Fruit fly (Drosophila melanogaster) whole organism, embryonic: ENCODE measurements around the gene CG15403.
A peak's percentile ranks its signal among the peaks of the same experiment; 100 is the strongest.

ENCODE experiments used
- Bdp1 ChIP-seq: fragments of 200-800 bp; sonication (Bioruptor generic); optimal IDR thresholded peaks from 3 replicates; lab custom pipeline; 2016; ENCODE audit warnings: missing biosample characterization, missing genetic modification characterization
- CG10431 ChIP-seq: fragments of 200-800 bp; sonication (Bioruptor generic); optimal IDR thresholded peaks from 3 replicates; lab custom pipeline; 2018; ENCODE audit warnings: missing biosample characterization, mild to moderate bottlenecking, missing genetic modification characterization
- CG10959 ChIP-seq: fragments of 200-800 bp; sonication (Bioruptor generic); IDR thresholded peaks from 2 replicates; pipeline ENCODE4 v1.3.6; 2022; ENCODE audit warnings: missing biosample characterization, missing genetic modification characterization
- CG11247 ChIP-seq: fragments of 200-800 bp; sonication (Bioruptor generic); IDR thresholded peaks from 2 replicates; pipeline ENCODE4 v1.3.6; 2022; ENCODE audit warnings: missing biosample characterization, missing genetic modification characterization
- CG11456 ChIP-seq: fragments of 200-800 bp; sonication (Bioruptor generic); IDR thresholded peaks from 3 replicates; pipeline ENCODE4 v1.3.6; 2022; ENCODE audit warnings: missing biosample characterization, missing genetic modification characterization
- CG14014 ChIP-seq: fragments of 200-800 bp; sonication (Bioruptor generic); IDR thresholded peaks from 2 replicates; pipeline ENCODE4 v1.3.6; 2022; ENCODE audit warnings: missing biosample characterization, missing genetic modification characterization
- CG14441 ChIP-seq: fragments of 200-800 bp; sonication (Bioruptor generic); IDR thresholded peaks from 2 replicates; pipeline ENCODE4 v1.3.6; 2022; ENCODE audit warnings: missing biosample characterization, missing genetic modification characterization
- CG15011 ChIP-seq: fragments of 200-800 bp; sonication (Bioruptor generic); optimal IDR thresholded peaks from 3 replicates; lab custom pipeline; 2018; ENCODE audit warnings: missing biosample characterization, mild to moderate bottlenecking, missing genetic modification characterization
- CG17612 ChIP-seq: fragments of 200-800 bp; sonication (Bioruptor generic); IDR thresholded peaks from 2 replicates; pipeline ENCODE4 v1.3.6; 2022; ENCODE audit warnings: missing biosample characterization, missing genetic modification characterization
- CG18599 ChIP-seq: fragments of 200-800 bp; sonication (Bioruptor generic); optimal IDR thresholded peaks from 3 replicates; lab custom pipeline; 2017; ENCODE audit warnings: missing biosample characterization, missing genetic modification characterization, mild to moderate bottlenecking, moderate library complexity, missing genetic modification reagents
- CG18764 ChIP-seq: fragments of 200-800 bp; sonication (Bioruptor generic); optimal IDR thresholded peaks from 3 replicates; lab custom pipeline; 2016; ENCODE audit warnings: missing biosample characterization, missing genetic modification characterization
- CG3163 ChIP-seq: fragments of 200-800 bp; sonication (Bioruptor generic); optimal IDR thresholded peaks from 3 replicates; lab custom pipeline; 2016; ENCODE audit warnings: missing biosample characterization, missing genetic modification characterization
- CG3281 ChIP-seq: fragments of 200-800 bp; sonication (Bioruptor generic); optimal IDR thresholded peaks from 3 replicates; lab custom pipeline; 2017; ENCODE audit warnings: missing biosample characterization, mild to moderate bottlenecking, missing genetic modification characterization
- CG5245 ChIP-seq: fragments of 200-800 bp; sonication (Bioruptor generic); optimal IDR thresholded peaks from 3 replicates; lab custom pipeline; 2016; ENCODE audit warnings: missing biosample characterization, missing genetic modification characterization
- CG6654 ChIP-seq: fragments of 200-800 bp; sonication (Bioruptor generic); optimal IDR thresholded peaks from 2 replicates; lab custom pipeline; 2017; ENCODE audit warnings: missing biosample characterization, mild to moderate bottlenecking, missing genetic modification characterization
- CG6813 ChIP-seq: fragments of 200-800 bp; sonication (Bioruptor generic); optimal IDR thresholded peaks from 2 replicates; lab custom pipeline; 2017; ENCODE audit warnings: missing biosample characterization, missing genetic modification characterization, mild to moderate bottlenecking, moderate library complexity, missing genetic modification reagents
- CG7372 ChIP-seq: fragments of 200-800 bp; sonication (Bioruptor generic); IDR thresholded peaks from 2 replicates; pipeline ENCODE4 v1.3.6; 2022; ENCODE audit warnings: missing biosample characterization, missing genetic modification characterization
- D19B ChIP-seq: fragments of 200-800 bp; sonication (Bioruptor generic); optimal IDR thresholded peaks from 2 replicates; lab custom pipeline; 2017; ENCODE audit warnings: missing biosample characterization, mild to moderate bottlenecking, missing genetic modification characterization
- Ets97D ChIP-seq: fragments of 200-800 bp; sonication (Bioruptor generic); optimal IDR thresholded peaks from 3 replicates; lab custom pipeline; 2016; ENCODE audit warnings: missing biosample characterization, missing genetic modification characterization
- HLHmδ ChIP-seq: fragments of 200-800 bp; sonication (Bioruptor generic); optimal IDR thresholded peaks from 2 replicates; lab custom pipeline; 2018; ENCODE audit warnings: missing biosample characterization, mild to moderate bottlenecking, missing genetic modification characterization, moderate library complexity
- Kr ChIP-seq: fragments of 200-800 bp; sonication (Bioruptor generic); optimal IDR thresholded peaks from 2 replicates; lab custom pipeline; 2017; ENCODE audit warnings: missing biosample characterization, mild to moderate bottlenecking, missing genetic modification characterization
- Lhr ChIP-seq: fragments of 200-800 bp; sonication (Bioruptor generic); optimal IDR thresholded peaks from 3 replicates; lab custom pipeline; 2017; ENCODE audit warnings: mild to moderate bottlenecking, missing biosample characterization, missing genetic modification reagents, missing genetic modification characterization
- MESR4 ChIP-seq: fragments of 200-800 bp; sonication (Bioruptor generic); optimal IDR thresholded peaks from 2 replicates; lab custom pipeline; 2018; ENCODE audit warnings: missing biosample characterization, mild to moderate bottlenecking, missing genetic modification characterization, moderate library complexity
- Mad ChIP-seq: fragments of 200-800 bp; sonication (Bioruptor generic); optimal IDR thresholded peaks from 2 replicates; lab custom pipeline; 2016; ENCODE audit warnings: missing biosample characterization, missing genetic modification characterization
- Med ChIP-seq: fragments of 200-800 bp; sonication (Bioruptor generic); peaks from one replicate; lab custom pipeline; 2016; ENCODE audit warnings: missing biosample characterization, missing genetic modification characterization, mild to moderate bottlenecking, inconsistent platforms, moderate library complexity
- Neu2 ChIP-seq: fragments of 200-800 bp; sonication (Bioruptor generic); optimal IDR thresholded peaks from 3 replicates; lab custom pipeline; 2016; ENCODE audit warnings: missing biosample characterization, missing genetic modification characterization, borderline replicate concordance
- Nf-YB ChIP-seq: fragments of 200-800 bp; sonication (Bioruptor generic); optimal IDR thresholded peaks from 3 replicates; lab custom pipeline; 2019; ENCODE audit warnings: missing biosample characterization, mild to moderate bottlenecking, missing genetic modification characterization, moderate library complexity
- Ravus ChIP-seq: fragments of 200-800 bp; sonication (Bioruptor generic); IDR thresholded peaks from 2 replicates; pipeline ENCODE4 v1.3.6; 2022; ENCODE audit warnings: missing biosample characterization, missing genetic modification characterization
- Tbp ChIP-seq: fragments of >200 bp; optimal IDR thresholded peaks from 2 replicates; lab custom pipeline; 2018; ENCODE audit warnings: missing biosample characterization, missing genetic modification characterization
- Xbp1 ChIP-seq: fragments of 200-800 bp; sonication (Bioruptor generic); optimal IDR thresholded peaks from 3 replicates; lab custom pipeline; 2016; ENCODE audit warnings: missing biosample characterization, mild to moderate bottlenecking, missing genetic modification characterization
- Xrp1 ChIP-seq: fragments of 200-800 bp; sonication (Bioruptor generic); IDR thresholded peaks from 2 replicates; pipeline ENCODE4 v1.3.6; 2022; ENCODE audit warnings: missing biosample characterization, missing genetic modification characterization
- YL-1 ChIP-seq: fragments of 200-800 bp; sonication (Bioruptor generic); optimal IDR thresholded peaks from 3 replicates; lab custom pipeline; 2017; ENCODE audit warnings: missing biosample characterization, mild to moderate bottlenecking, missing genetic modification characterization
- ato ChIP-seq: fragments of 200-800 bp; sonication (Bioruptor generic); IDR thresholded peaks from 2 replicates; pipeline ENCODE4 v1.3.6; 2022; ENCODE audit warnings: missing biosample characterization, missing genetic modification characterization; ENCODE audit not compliant: partially characterized antibody
- cato ChIP-seq: fragments of 200-800 bp; sonication (Bioruptor generic); optimal IDR thresholded peaks from 2 replicates; lab custom pipeline; 2016; ENCODE audit warnings: missing biosample characterization, missing genetic modification characterization, borderline replicate concordance
- da ChIP-seq: fragments of 200-800 bp; sonication (Bioruptor generic); optimal IDR thresholded peaks from 2 replicates; lab custom pipeline; 2016; ENCODE audit warnings: missing biosample characterization, missing genetic modification characterization
- emc ChIP-seq: fragments of 200-800 bp; sonication (Bioruptor generic); optimal IDR thresholded peaks from 2 replicates; lab custom pipeline; 2016; ENCODE audit warnings: missing biosample characterization, missing genetic modification characterization
- gcm ChIP-seq: fragments of 200-800 bp; sonication (Bioruptor generic); optimal IDR thresholded peaks from 2 replicates; lab custom pipeline; 2019; ENCODE audit warnings: missing biosample characterization, mild to moderate bottlenecking, missing genetic modification characterization, moderate library complexity
- lbe ChIP-seq: fragments of 200-800 bp; sonication (Bioruptor generic); optimal IDR thresholded peaks from 2 replicates; lab custom pipeline; 2016; ENCODE audit warnings: missing biosample characterization, mild to moderate bottlenecking, missing genetic modification characterization
- lilli ChIP-seq: fragments of 200-800 bp; sonication (Bioruptor generic); optimal IDR thresholded peaks from 3 replicates; lab custom pipeline; 2016; ENCODE audit warnings: missing biosample characterization, missing genetic modification characterization
- lov ChIP-seq, 2 experiments: fragments of 200-800 bp in 1 of 2; fragments of >200 bp in 1 of 2; sonication (Bioruptor generic) in 1 of 2; IDR thresholded peaks in 1 of 2; optimal IDR thresholded peaks in 1 of 2; 2 replicates in 1 of 2; 3 replicates in 1 of 2; pipeline versions ENCODE4 v1.3.6 to Lab custom; 2017 to 2022; ENCODE audit warnings: missing biosample characterization in 1 of 2, missing genetic modification characterization in 1 of 2
- mirr ChIP-seq: fragments of 200-800 bp; sonication (Bioruptor generic); optimal IDR thresholded peaks from 3 replicates; lab custom pipeline; 2018; ENCODE audit warnings: missing biosample characterization, mild to moderate bottlenecking, missing genetic modification characterization
- onecut ChIP-seq: fragments of 200-800 bp; sonication (Bioruptor generic); IDR thresholded peaks from 2 replicates; pipeline ENCODE4 v1.3.6; 2022; ENCODE audit warnings: missing biosample characterization, missing genetic modification characterization
- otp ChIP-seq: fragments of 200-800 bp; sonication (Bioruptor generic); IDR thresholded peaks from 3 replicates; pipeline ENCODE4, ENCODE4 v1.3.6; 2022; ENCODE audit warnings: missing biosample characterization, missing genetic modification characterization
- p53 ChIP-seq: fragments of 200-800 bp; sonication (Bioruptor generic); optimal IDR thresholded peaks from 2 replicates; lab custom pipeline; 2016; ENCODE audit warnings: missing biosample characterization, missing genetic modification characterization
- sd ChIP-seq: fragments of 200-800 bp; sonication (Bioruptor generic); optimal IDR thresholded peaks from 3 replicates; lab custom pipeline; 2018; ENCODE audit warnings: missing biosample characterization, mild to moderate bottlenecking, missing genetic modification characterization, moderate library complexity
- shn ChIP-seq: fragments of 200-800 bp; sonication (Bioruptor generic); optimal IDR thresholded peaks from 3 replicates; lab custom pipeline; 2016; ENCODE audit warnings: missing biosample characterization, missing genetic modification characterization
- slou ChIP-seq: fragments of 200-800 bp; sonication (Bioruptor generic); optimal IDR thresholded peaks from 3 replicates; lab custom pipeline; 2016; ENCODE audit warnings: missing biosample characterization, missing genetic modification characterization
- sr ChIP-seq: fragments of 200-800 bp; sonication (Bioruptor generic); IDR thresholded peaks from 3 replicates; pipeline ENCODE4 v1.3.6; 2022; ENCODE audit warnings: missing biosample characterization, missing genetic modification characterization
- vvl ChIP-seq: fragments of 200-800 bp; sonication (Bioruptor generic); IDR thresholded peaks from 2 replicates; pipeline ENCODE4 v1.3.6; 2022; ENCODE audit warnings: missing biosample characterization, missing genetic modification characterization
- wor ChIP-seq: fragments of 200-800 bp; sonication (Bioruptor generic); IDR thresholded peaks from 2 replicates; pipeline ENCODE4 v1.3.6; 2022; ENCODE audit warnings: missing biosample characterization, missing genetic modification characterization
- zfh1 ChIP-seq: fragments of 200-800 bp; sonication (Bioruptor generic); IDR thresholded peaks from 3 replicates; pipeline ENCODE4 v1.3.6; 2022; ENCODE audit warnings: missing biosample characterization, missing genetic modification characterization
- zfh2 ChIP-seq: fragments of 200-800 bp; sonication (Bioruptor generic); optimal IDR thresholded peaks from 2 replicates; lab custom pipeline; 2016; ENCODE audit warnings: missing biosample characterization, missing genetic modification characterization

The CG15403 gene

DNA sequence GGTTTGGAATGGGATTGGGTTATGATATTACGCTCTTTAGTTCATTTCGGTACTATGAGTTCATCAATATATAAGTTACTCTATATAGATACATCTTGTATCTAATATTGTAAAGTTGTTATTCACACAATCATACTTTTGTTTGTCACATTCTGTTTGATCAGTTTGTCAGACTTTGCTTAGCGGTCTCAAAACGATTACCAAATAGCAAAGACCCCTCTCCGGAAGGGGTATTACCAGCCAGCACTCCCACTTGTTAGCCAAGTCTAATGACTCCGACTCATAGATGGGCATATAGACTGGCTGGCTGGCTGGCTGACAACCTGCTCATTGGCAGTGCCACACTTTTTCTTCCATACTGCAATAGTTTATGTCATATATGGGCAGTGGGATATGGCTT, 14.3 kb upstream of the CG15403 start:
- TF ChIP-seq CG7372 (no peak), CG5245 (GFP tag; lab: Kevin White, UChicago) (no peak), Bdp1 (no peak), Lhr (GFP tag; lab: Kevin White, UChicago) (no peak), CG10431 (no peak), slou (GFP tag; lab: Kevin White, UChicago) (no peak), mirr (GFP tag; lab: Kevin White, UChicago) (no peak), Ravus (GFP tag; lab: Robert Waterston, UW) (no peak), shn (GFP tag; lab: Kevin White, UChicago) (no peak), wor (GFP tag; lab: Robert Waterston, UW) (no peak), YL-1 (no peak), lbe (GFP tag; lab: Kevin White, UChicago) (no peak), emc (GFP tag; lab: Kevin White, UChicago) (no peak), CG10959 (GFP tag; lab: Robert Waterston, UW) (no peak), CG15011 (GFP tag; lab: Kevin White, UChicago) (peak; percentile 4), CG14014 (GFP tag; lab: Robert Waterston, UW) (0 out of 2 replicates have a peak, but pooled peaks have one; percentile 25), Neu2 (GFP tag; lab: Kevin White, UChicago) (no peak), MESR4 (GFP tag; lab: Kevin White, UChicago) (no peak), zfh1 (GFP tag; lab: Robert Waterston, UW) (no peak), CG14441 (no peak), CG17612 (GFP tag; lab: Robert Waterston, UW) (no peak), lilli (GFP tag; lab: Kevin White, UChicago) (no peak), Tbp (GFP tag; lab: Kevin White, UChicago) (no peak), onecut (no peak), p53 (GFP tag; lab: Kevin White, UChicago) (no peak), Xrp1 (GFP tag; lab: Robert Waterston, UW) (no peak), sd (tag; lab: Kevin White, UChicago) (no peak), Kr (no peak), CG6813 (GFP tag; lab: Kevin White, UChicago) (peak; percentile 29), CG3281 (GFP tag; lab: Kevin White, UChicago) (no peak), Med (GFP tag; lab: Kevin White, UChicago) (peak; percentile 83), CG11247 (GFP tag; lab: Robert Waterston, UW) (no peak), cato (no peak), Mad (GFP tag; lab: Kevin White, UChicago) (peak; percentile 11), gcm (GFP tag; lab: Kevin White, UChicago) (no peak), CG18599 (GFP tag; lab: Kevin White, UChicago) (no peak), zfh2 (GFP tag; lab: Kevin White, UChicago) (no peak), lov (optimal IDR thresholded peaks at IDR 0.05; lab: Kevin White, UChicago) (no peak), lov (GFP tag; IDR thresholded peaks at IDR 0.05; lab: Robert Waterston, UW) (no peak), vvl (GFP tag; lab: Robert Waterston, UW) (no peak), sr (GFP tag; lab: Robert Waterston, UW) (no peak), D19B (no peak), CG18764 (GFP tag; lab: Kevin White, UChicago) (no peak), Xbp1 (no peak), otp (GFP tag; lab: Robert Waterston, UW) (0 out of 3 replicates have a peak, but pooled peaks have one; percentile 8), HLHmδ (no peak), Nf-YB (GFP tag; lab: Kevin White, UChicago) (no peak), CG6654 (GFP tag; lab: Kevin White, UChicago) (no peak), Ets97D (GFP tag; lab: Kevin White, UChicago) (no peak), da (peak; percentile 1), CG3163 (no peak), CG11456 (GFP tag; lab: Robert Waterston, UW) (0 out of 3 replicates have a peak, but pooled peaks have one; percentile 11), ato (GFP tag; lab: Robert Waterston, UW) (no peak)
